Fruit fly (Drosophila melanogaster): ENCODE results near the gene Bub3.

Bub3 gene

dm6 chr3R:29717519-29717918 is 42.3 kb upstream of the Bub3 start (continued):
- TF ChIP-seq unc-4 (GFP tag; IDR thresholded peaks at IDR 0.05; ENCODE audit: partially characterized antibody) (no peak), gsb (GFP tag; IDR thresholded peaks at IDR 0.05) (no peak), tin (GFP tag; optimal IDR thresholded peaks at IDR 0.05) (no peak), NC2α (GFP tag; optimal IDR thresholded peaks at IDR 0.05) (no peak), CG10431 (GFP tag; optimal IDR thresholded peaks at IDR 0.05) (no peak), CG12391 (tag; optimal IDR thresholded peaks at IDR 0.05) (peak; percentile 39), CG1233 (GFP tag; optimal IDR thresholded peaks at IDR 0.05) (no peak), pfk (GFP tag; optimal IDR thresholded peaks at IDR 0.05) (no peak), Hsf (GFP tag; optimal IDR thresholded peaks at IDR 0.05) (peak; percentile 13), Eip74EF (GFP tag; optimal IDR thresholded peaks at IDR 0.05) (no peak), HmgD (GFP tag; optimal IDR thresholded peaks at IDR 0.05) (no peak), CG16813 (GFP tag; IDR thresholded peaks at IDR 0.05; ENCODE audit: partially characterized antibody) (no peak), Asciz (GFP tag; optimal IDR thresholded peaks at IDR 0.05) (no peak), Six4 (GFP tag; optimal IDR thresholded peaks at IDR 0.05) (peak; percentile 5)

DNA sequence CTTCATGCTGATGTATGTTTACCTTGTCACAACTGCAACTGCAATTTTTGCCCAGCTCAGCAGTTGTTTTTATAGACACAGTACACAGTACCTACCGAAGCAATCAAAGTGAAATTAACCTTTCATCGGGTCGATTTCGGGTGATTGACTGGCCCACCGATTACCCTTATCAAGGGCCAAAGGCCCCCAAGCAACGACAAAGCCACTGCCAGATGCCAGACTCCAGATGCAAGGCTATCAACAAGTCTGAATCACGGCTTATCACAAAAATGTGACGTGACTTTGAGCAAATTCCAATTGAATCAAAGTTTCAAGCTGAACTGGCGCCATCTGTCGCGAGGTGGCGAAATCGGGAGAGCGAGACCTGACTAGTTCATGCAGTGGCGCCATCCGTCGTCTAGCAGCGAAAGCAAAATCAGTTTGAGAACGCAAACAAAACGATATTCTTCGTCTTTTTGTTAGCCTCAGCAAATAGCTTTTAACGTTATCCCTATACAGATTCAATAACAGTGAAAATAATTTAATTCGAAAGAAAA is 41.6 kb upstream of the Bub3 start, which contains the start of gene Obp99b:
Gene Obp99b, minus strand, starts transcription at position 115 of the 536 bp plus-strand sequence.
- TF ChIP-seq Vsx1 (GFP tag; optimal IDR thresholded peaks at IDR 0.05) = peak; percentile 69
- TF ChIP-seq CG9727 (GFP tag; optimal IDR thresholded peaks at IDR 0.05) = peak; percentile 73
- peak; percentile 76 for TF ChIP-seq PHDP (tag; optimal IDR thresholded peaks at IDR 0.05)
- TF ChIP-seq lab (GFP tag; optimal IDR thresholded peaks at IDR 0.05) = peak; percentile 71
- peak; percentile 27 for TF ChIP-seq CG4617 (GFP tag; optimal IDR thresholded peaks at IDR 0.05; ENCODE audit: borderline replicate concordance)
- TF ChIP-seq Ets65A (GFP tag) = peak; percentile 92
- no peak for TF ChIP-seq rib (GFP tag; IDR thresholded peaks at IDR 0.05)
- TF ChIP-seq nom (GFP tag; optimal IDR thresholded peaks at IDR 0.05) = peak; percentile 75
- peak; percentile 78 for TF ChIP-seq Mad (GFP tag; optimal IDR thresholded peaks at IDR 0.05)
- TF ChIP-seq odd (GFP tag; optimal IDR thresholded peaks at IDR 0.05) = peak; percentile 83
- peak; percentile 46 for TF ChIP-seq trem (tag; optimal IDR thresholded peaks at IDR 0.05)
- TF ChIP-seq nerfin-1 (tag; optimal IDR thresholded peaks at IDR 0.05) = peak; percentile 51
- TF ChIP-seq CG9797 (GFP tag; optimal IDR thresholded peaks at IDR 0.05) = no peak
- peak; percentile 90 for TF ChIP-seq sens-2 (GFP tag; IDR thresholded peaks at IDR 0.05)
- TF ChIP-seq chn (GFP tag; optimal IDR thresholded peaks at IDR 0.05) = peak; percentile 83
- TF ChIP-seq D (optimal IDR thresholded peaks at IDR 0.05) = no peak
- peak; percentile 77 for TF ChIP-seq D (GFP tag; optimal IDR thresholded peaks at IDR 0.05)
- peak; percentile 73 for TF ChIP-seq Camta (GFP tag; optimal IDR thresholded peaks at IDR 0.05)
- peak; percentile 77 for TF ChIP-seq ara (GFP tag; IDR thresholded peaks at IDR 0.05)
- TF ChIP-seq CG10462 (GFP tag; optimal IDR thresholded peaks at IDR 0.05) = peak; percentile 9
- TF ChIP-seq HLH3B (GFP tag; IDR thresholded peaks at IDR 0.05) = peak; percentile 80
- peak; percentile 50; the same call in 1 of the 2 replicates for TF ChIP-seq Atf6 (GFP tag; IDR thresholded peaks at IDR 0.05)
- TF ChIP-seq CG8924 (tag; optimal IDR thresholded peaks at IDR 0.05) = peak; percentile 11
- peak; percentile 74 for TF ChIP-seq CG8944 (GFP tag; optimal IDR thresholded peaks at IDR 0.05)
- TF ChIP-seq Hmx (GFP tag; optimal IDR thresholded peaks at IDR 0.05) = no peak
- no peak for TF ChIP-seq CG8478 (optimal IDR thresholded peaks at IDR 0.05)
- TF ChIP-seq CG34422 (GFP tag; IDR thresholded peaks at IDR 0.05) = peak; percentile 74; the same call in 2 of the 3 replicates
- TF ChIP-seq Hr39 (optimal IDR thresholded peaks at IDR 0.05) = no peak
- peak; percentile 35; the same call in 1 of the 2 replicates for TF ChIP-seq aop (GFP tag; IDR thresholded peaks at IDR 0.05)
- TF ChIP-seq CG11504 (tag; optimal IDR thresholded peaks at IDR 0.05) = peak; percentile 58
- TF ChIP-seq CG4328 (GFP tag; optimal IDR thresholded peaks at IDR 0.05) = peak; percentile 52
- peak; percentile 90 for TF ChIP-seq CG17912 (GFP tag; optimal IDR thresholded peaks at IDR 0.05)
- TF ChIP-seq da (GFP tag; optimal IDR thresholded peaks at IDR 0.05) = peak; percentile 25
- peak; percentile 48; the same call in 2 of the 3 replicates for TF ChIP-seq croc (GFP tag; conservative IDR thresholded peaks at IDR 0.05)
- peak; percentile 76 for TF ChIP-seq CG4820 (GFP tag; optimal IDR thresholded peaks at IDR 0.05)
- TF ChIP-seq oc (tag; optimal IDR thresholded peaks at IDR 0.05) = peak; percentile 36
- TF ChIP-seq lilli (GFP tag; optimal IDR thresholded peaks at IDR 0.05) = peak; percentile 32
